Fruit fly (Drosophila melanogaster) whole organism, wandering third instar larva: ENCODE data around the gene RpL13A.

Source experiments
- Hnf4 ChIP-seq: fragments of 200-800 bp; sonication (Bioruptor generic); optimal IDR thresholded peaks from 2 replicates; lab custom pipeline; 2016; ENCODE audit warnings: missing biosample characterization, mild to moderate bottlenecking, missing genetic modification characterization
- Jra ChIP-seq: sonication (Bioruptor generic); optimal IDR thresholded peaks from 2 replicates; lab custom pipeline; 2016; ENCODE audit warnings: missing biosample characterization, missing genetic modification characterization
- Myc ChIP-seq: fragments of >200 bp; optimal IDR thresholded peaks from 2 replicates; lab custom pipeline; 2017
- Rel ChIP-seq, 2 experiments: fragments of 200-800 bp; sonication (Bioruptor generic) in 1 of 2; optimal IDR thresholded peaks; 2 replicates in 1 of 2; 3 replicates in 1 of 2; lab custom pipeline; 2016 to 2019; ENCODE audit warnings: mild to moderate bottlenecking in 2 of 2, missing biosample characterization in 2 of 2, missing genetic modification characterization in 2 of 2, moderate library complexity in 1 of 2
- Sp1 ChIP-seq: fragments of 200-800 bp; sonication (Bioruptor generic); optimal IDR thresholded peaks from 3 replicates; lab custom pipeline; 2019; ENCODE audit warnings: missing biosample characterization, mild to moderate bottlenecking, missing genetic modification characterization, moderate library complexity
- br ChIP-seq: fragments of 200-800 bp; sonication (Bioruptor generic); optimal IDR thresholded peaks from 2 replicates; lab custom pipeline; 2016; ENCODE audit warnings: missing biosample characterization, missing genetic modification characterization
- ey ChIP-seq: fragments of 200-800 bp; sonication (Bioruptor generic); optimal IDR thresholded peaks from 2 replicates; lab custom pipeline; 2016; ENCODE audit warnings: missing biosample characterization, missing genetic modification characterization
- fru ChIP-seq: fragments of 200-800 bp; sonication (Bioruptor generic); optimal IDR thresholded peaks from 3 replicates; lab custom pipeline; 2016; ENCODE audit warnings: missing biosample characterization, mild to moderate bottlenecking, missing genetic modification characterization
- lola ChIP-seq: fragments of >200 bp; optimal IDR thresholded peaks from 2 replicates; lab custom pipeline; 2017; ENCODE audit warnings: missing biosample characterization, missing genetic modification characterization
- pan ChIP-seq: fragments of >200 bp; optimal IDR thresholded peaks from 2 replicates; lab custom pipeline; 2017
- psq ChIP-seq: fragments of 200-800 bp; sonication (Bioruptor generic); optimal IDR thresholded peaks from 3 replicates; lab custom pipeline; 2017; ENCODE audit warnings: missing biosample characterization, mild to moderate bottlenecking, missing genetic modification characterization, moderate library complexity
- sage ChIP-seq: fragments of 200-800 bp; sonication (Bioruptor generic); optimal IDR thresholded peaks from 2 replicates; lab custom pipeline; 2016; ENCODE audit warnings: missing biosample characterization, mild to moderate bottlenecking, missing genetic modification characterization

DNA sequence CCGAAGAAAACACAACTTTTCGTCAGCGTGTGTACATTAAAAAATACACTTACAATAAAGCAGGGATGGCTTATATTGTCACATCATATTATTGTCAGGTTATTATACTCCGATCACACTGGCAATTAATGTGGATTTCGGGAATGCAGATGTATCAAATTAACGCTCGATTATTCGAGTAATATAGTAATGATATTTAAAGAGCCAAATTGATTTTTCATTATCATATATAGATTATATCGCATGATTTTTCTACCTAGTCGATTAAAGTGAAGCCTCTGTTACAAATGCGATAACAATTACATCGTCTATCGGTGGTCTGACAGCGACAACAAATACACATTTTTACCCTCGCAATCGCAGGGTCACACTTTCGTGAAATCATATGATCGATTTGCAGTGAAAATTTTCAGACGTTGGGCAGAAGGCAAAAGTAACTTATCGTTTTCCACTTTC is 32.8 kb upstream of the RpL13A start, which contains the start of the genes noi and Vha26:
- TF ChIP-seq ey (GFP tag; lab: Kevin White, UChicago) (peak; percentile 22), Jra (no peak), Sp1 (GFP tag; lab: Kevin White, UChicago) (peak; percentile 19), Rel (GFP tag; optimal IDR thresholded peaks at IDR 0.05; lab: Kevin White, UChicago) (no peak), Rel (tag; optimal IDR thresholded peaks at IDR 0.05; lab: Kevin White, UChicago) (peak; percentile 24), pan (lab: Kevin White, UChicago) (no peak), Hnf4 (no peak), br (GFP tag; lab: Kevin White, UChicago) (no peak), fru (GFP tag; lab: Kevin White, UChicago) (no peak), psq (GFP tag; lab: Kevin White, UChicago) (peak; percentile 17), sage (GFP tag; lab: Kevin White, UChicago) (no peak), Myc (lab: Kevin White, UChicago) (no peak), lola (GFP tag; lab: Kevin White, UChicago) (no peak)
